Worm (Caenorhabditis elegans) whole organism, mixed stage, embryonic: ENCODE data around the gene Y17G7B.3.

Experiments used
- elt-3 ChIP-seq: fragments of 150-350 bp; optimal IDR thresholded peaks from 2 replicates; lab custom pipeline; 2014; ENCODE audit warnings: missing biosample characterization, missing genetic modification characterization
- flh-1 ChIP-seq: fragments of 200-800 bp; sonication (Bioruptor generic); optimal IDR thresholded peaks from 2 replicates; lab custom pipeline; 2018; ENCODE audit warnings: mild to moderate bottlenecking, missing genetic modification characterization, moderate library complexity, missing compliant biosample characterization
- lsy-2 ChIP-seq: fragments of 150-350 bp; optimal IDR thresholded peaks from 2 replicates; lab custom pipeline; 2014; ENCODE audit warnings: missing biosample characterization, missing genetic modification characterization
- mab-5 ChIP-seq: fragments of 150-350 bp; optimal IDR thresholded peaks from 2 replicates; lab custom pipeline; 2014; ENCODE audit warnings: missing biosample characterization, missing genetic modification characterization
- mls-2 ChIP-seq: sonication (generic microtip); optimal IDR thresholded peaks from 2 replicates; lab custom pipeline; 2016; ENCODE audit warnings: mild to moderate bottlenecking, missing genetic modification characterization, moderate library complexity, missing compliant biosample characterization
- nhr-12 ChIP-seq: fragments of 150-350 bp; optimal IDR thresholded peaks from 2 replicates; lab custom pipeline; 2014; ENCODE audit warnings: missing biosample characterization, missing genetic modification characterization
- nhr-237 ChIP-seq: fragments of 150-350 bp; optimal IDR thresholded peaks from 2 replicates; lab custom pipeline; 2014; ENCODE audit warnings: missing biosample characterization, missing genetic modification characterization
- nhr-28 ChIP-seq: fragments of 150-350 bp; optimal IDR thresholded peaks from 2 replicates; lab custom pipeline; 2014; ENCODE audit warnings: missing biosample characterization, missing genetic modification characterization
- pha-4 ChIP-seq: fragments of 150-350 bp; optimal IDR thresholded peaks from 2 replicates; lab custom pipeline; 2018; ENCODE audit warnings: missing biosample characterization, missing genetic modification reagents, missing genetic modification characterization
- snpc-4 ChIP-seq: fragments of 150-350 bp; optimal IDR thresholded peaks from 2 replicates; lab custom pipeline; 2014; ENCODE audit warnings: missing biosample characterization, missing genetic modification characterization
- sptf-1 ChIP-seq: sonication (generic microtip); optimal IDR thresholded peaks from 2 replicates; lab custom pipeline; 2017; ENCODE audit warnings: mild to moderate bottlenecking, missing genetic modification characterization, moderate library complexity, missing compliant biosample characterization
- unc-39 ChIP-seq: fragments of 150-350 bp; optimal IDR thresholded peaks from 2 replicates; lab custom pipeline; 2014; ENCODE audit warnings: missing biosample characterization, missing genetic modification characterization
- unc-62 ChIP-seq: fragments of 150-350 bp; optimal IDR thresholded peaks from 2 replicates; lab custom pipeline; 2014; ENCODE audit warnings: missing biosample characterization, missing genetic modification reagents, missing genetic modification characterization

DNA sequence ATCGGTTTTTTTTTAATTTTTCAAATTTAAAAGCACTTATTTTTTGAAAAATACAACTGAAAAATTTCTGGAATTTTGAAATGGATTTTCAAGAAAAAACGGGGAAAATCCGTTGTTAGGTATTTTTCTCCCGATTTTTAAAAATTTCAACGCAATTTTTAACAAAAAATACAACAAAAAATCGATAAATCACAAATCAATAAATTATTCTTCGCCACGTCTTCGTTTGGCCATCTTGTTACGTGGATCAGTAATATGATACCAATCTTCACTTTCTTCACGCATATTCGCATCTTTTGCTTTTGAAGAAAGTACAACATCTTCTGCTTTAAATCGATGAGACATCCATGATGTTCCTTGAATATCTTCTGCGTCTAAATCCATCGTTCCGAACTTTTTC, 39.9 kb downstream of the Y17G7B.3 start:
- TF ChIP-seq pha-4 (tag; lab: Kevin White, UChicago) = no peak
- TF ChIP-seq lsy-2 (tag; lab: Kevin White, UChicago) = no peak
- TF ChIP-seq nhr-237 = no peak
- no peak for TF ChIP-seq unc-39
- TF ChIP-seq mab-5 (tag; lab: Kevin White, UChicago) = no peak
- no peak for TF ChIP-seq elt-3 (tag; lab: Kevin White, UChicago)
- TF ChIP-seq nhr-28 (tag; lab: Kevin White, UChicago) = no peak
- TF ChIP-seq sptf-1 = no peak
- TF ChIP-seq unc-62 (GFP tag; lab: Kevin White, UChicago) = no peak
- TF ChIP-seq snpc-4 = no peak
- no peak for TF ChIP-seq flh-1 (GFP tag; lab: Kevin White, UChicago)
- TF ChIP-seq nhr-12 (tag; lab: Kevin White, UChicago) = no peak
- no peak for TF ChIP-seq mls-2
